Worm (Caenorhabditis elegans) whole organism, young adult: ENCODE results near the gene srxa-10.

Experiments used
- F23B12.7 ChIP-seq: sonication (generic microtip); optimal IDR thresholded peaks from 2 replicates; lab custom pipeline; 2017; ENCODE audit warnings: missing genetic modification characterization, mild to moderate bottlenecking, missing compliant biosample characterization, antibody characterized with exemption, moderate library complexity; ENCODE audit not compliant: insufficient read depth
- ama-1 ChIP-seq, 3 experiments: fragments of 150-350 bp in 1 of 3; sonication (generic microtip) in 2 of 3; optimal IDR thresholded peaks; 2 replicates each; lab custom pipeline; 2014 to 2018; ENCODE audit warnings: missing biosample characterization in 2 of 3, missing genetic modification characterization in 2 of 3, missing genetic modification reagents in 2 of 3
- athp-1 ChIP-seq: sonication (generic microtip); optimal IDR thresholded peaks from 2 replicates; lab custom pipeline; 2017; ENCODE audit warnings: mild to moderate bottlenecking, missing genetic modification characterization, missing compliant biosample characterization
- bed-2 ChIP-seq: fragments of 200-800 bp; sonication (Bioruptor generic); IDR thresholded peaks from 2 replicates; pipeline ENCODE4 v1.3.6; 2022; ENCODE audit warnings: missing genetic modification reagents, missing genetic modification characterization, missing compliant biosample characterization
- ceh-40 ChIP-seq: fragments of 200-800 bp; sonication (Bioruptor generic); IDR thresholded peaks from 2 replicates; pipeline ENCODE4 v1.3.6; 2022; ENCODE audit warnings: missing genetic modification characterization, missing compliant biosample characterization
- nhr-90 ChIP-seq: sonication (generic microtip); optimal IDR thresholded peaks from 2 replicates; lab custom pipeline; 2016; ENCODE audit warnings: missing genotype, mild to moderate bottlenecking, missing genetic modification characterization, missing compliant biosample characterization
- tlf-1 ChIP-seq: fragments of 200-800 bp; sonication (Bioruptor generic); optimal IDR thresholded peaks from 2 replicates; lab custom pipeline; 2018; ENCODE audit warnings: mild to moderate bottlenecking, missing genetic modification characterization, missing compliant biosample characterization
- xnd-1 ChIP-seq: sonication (generic microtip); optimal IDR thresholded peaks from 2 replicates; lab custom pipeline; 2016; ENCODE audit warnings: missing genotype, missing genetic modification reagents, missing genetic modification characterization, missing compliant biosample characterization
- ztf-25 ChIP-seq: fragments of 200-800 bp; sonication (Bioruptor generic); IDR thresholded peaks from 2 replicates; pipeline ENCODE4 v1.3.6; 2022; ENCODE audit warnings: missing genetic modification reagents, missing genetic modification characterization, missing compliant biosample characterization

DNA sequence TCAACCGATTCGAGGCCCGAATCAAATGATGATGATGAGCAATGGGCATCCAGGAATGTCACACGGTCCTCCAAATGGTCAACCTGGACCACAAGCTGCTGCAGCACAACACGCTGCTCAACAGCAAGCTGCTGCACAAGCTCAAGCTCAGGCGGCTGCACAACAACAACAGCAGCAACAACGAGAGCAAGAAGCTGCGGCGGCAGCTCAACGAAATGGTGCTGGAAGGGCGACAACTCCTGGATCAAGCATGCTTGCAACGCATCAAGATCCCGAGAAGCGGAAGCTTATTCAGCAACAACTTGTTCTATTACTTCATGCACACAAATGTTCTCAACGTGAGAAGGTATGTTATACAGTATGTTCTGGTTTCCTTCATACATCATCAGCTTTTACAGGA, 28.3 kb downstream of the srxa-10 start:
- TF ChIP-seq F23B12.7 = no peak
- no peak for TF ChIP-seq tlf-1 (GFP tag; lab: Kevin White, UChicago)
- no peak for TF ChIP-seq xnd-1
- no peak for TF ChIP-seq ceh-40 (GFP tag; lab: Robert Waterston, UW)
- no peak for TF ChIP-seq bed-2 (GFP tag; lab: Robert Waterston, UW)
- no peak for TF ChIP-seq nhr-90
- TF ChIP-seq ama-1 (optimal IDR thresholded peaks at IDR 0.05; lab: Kevin White, UChicago) = no peak
- no peak for TF ChIP-seq ama-1 (GFP tag; optimal IDR thresholded peaks at IDR 0.05; lab: Kevin White, UChicago)
- TF ChIP-seq athp-1 (tag; lab: Kevin White, UChicago) = no peak
- TF ChIP-seq ztf-25 = no peak
